Worm (Caenorhabditis elegans): ENCODE data around the gene erfa-1.

erfa-1 gene

DNA sequence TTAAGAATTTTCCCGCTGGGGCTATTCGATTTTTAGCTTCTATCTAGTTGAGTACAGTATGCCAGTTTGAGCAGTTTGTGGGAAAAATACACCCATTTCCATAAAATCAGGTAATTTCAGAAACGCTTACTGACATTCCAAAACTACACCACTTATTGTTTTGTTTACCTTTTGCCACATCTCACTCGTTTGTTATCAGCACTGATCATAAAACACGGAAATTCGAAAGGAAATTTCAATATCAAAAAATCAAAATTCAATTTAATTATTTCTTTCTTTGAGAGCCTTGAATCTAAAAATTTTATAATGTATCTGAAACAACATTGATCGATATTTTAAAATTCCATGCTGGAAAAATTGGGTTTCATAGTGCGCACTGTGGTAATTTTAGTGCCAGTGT is 33.4 kb upstream of the erfa-1 start:
- TF ChIP-seq blmp-1 (tag; optimal IDR thresholded peaks at IDR 0.05): no peak
- TF ChIP-seq nhr-28 (tag; optimal IDR thresholded peaks at IDR 0.05): no peak

DNA sequence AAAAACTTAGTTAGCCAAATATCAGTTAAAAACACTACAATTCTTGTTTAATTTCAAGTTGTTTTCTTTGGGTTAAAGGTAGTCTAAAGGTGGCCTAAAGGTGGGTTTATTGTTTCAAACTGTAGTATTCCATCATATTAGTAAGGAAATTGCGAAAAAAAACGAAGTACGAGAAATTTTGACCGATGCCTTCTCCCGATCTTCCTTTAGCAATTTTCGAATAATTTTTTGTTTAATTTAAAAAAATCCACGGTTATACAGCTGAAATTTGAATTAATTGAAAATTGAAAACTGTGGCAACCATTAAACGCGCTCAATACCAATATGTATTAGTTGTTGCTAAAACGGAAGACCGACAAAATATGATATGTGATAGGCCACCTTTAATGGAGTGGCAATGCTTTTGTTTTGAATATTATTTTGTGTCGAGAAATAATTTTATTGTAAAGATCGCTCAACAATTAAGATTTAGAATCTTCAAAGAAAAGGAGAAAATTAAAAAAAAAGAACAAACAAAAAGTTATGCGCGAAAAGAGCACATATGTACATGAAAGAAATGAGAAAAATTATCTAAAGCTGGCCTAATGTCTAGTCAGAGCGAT is 32.9 kb upstream of the erfa-1 start:
- TF ChIP-seq unc-120 (tag; optimal IDR thresholded peaks at IDR 0.05; ENCODE audit: poor library complexity, severe bottlenecking) (no peak), elt-1 (tag; optimal IDR thresholded peaks at IDR 0.05; ENCODE audit: borderline replicate concordance, insufficient read depth) (no peak)

DNA sequence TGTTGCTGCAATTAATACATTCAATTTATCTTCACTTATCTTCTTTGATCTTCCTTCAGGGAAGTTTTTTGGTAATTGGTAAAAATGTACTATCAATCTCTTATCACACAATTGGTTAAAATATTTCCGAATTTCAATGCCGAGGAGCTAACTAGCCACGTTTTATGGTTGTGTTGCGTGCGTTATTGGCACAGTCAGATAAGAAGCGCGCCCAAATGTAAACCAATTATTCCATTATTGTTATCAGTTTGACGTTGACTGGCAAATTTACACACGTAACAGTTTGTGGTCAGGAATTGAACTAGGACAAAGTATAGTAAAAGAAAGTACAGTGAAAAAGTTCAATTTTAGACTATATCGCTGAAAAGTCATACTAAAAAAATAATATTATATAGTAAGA is 26.3 kb upstream of the erfa-1 start:
- TF ChIP-seq lin-32 (GFP tag; optimal IDR thresholded peaks at IDR 0.05) (no peak), nhr-237 (tag; optimal IDR thresholded peaks at IDR 0.05) (no peak), ztf-11 (tag; optimal IDR thresholded peaks at IDR 0.05) (no peak), hlh-1 (tag; optimal IDR thresholded peaks at IDR 0.05) (no peak), zip-8 (tag; optimal IDR thresholded peaks at IDR 0.05) (no peak), nhr-76 (tag; optimal IDR thresholded peaks at IDR 0.05) (no peak), unc-120 (tag; optimal IDR thresholded peaks at IDR 0.05; ENCODE audit: poor library complexity, severe bottlenecking) (no peak), unc-62 (GFP tag; optimal IDR thresholded peaks at IDR 0.05) (no peak), mab-5 (tag; optimal IDR thresholded peaks at IDR 0.05) (no peak), snpc-4 (tag; optimal IDR thresholded peaks at IDR 0.05) (no peak), nhr-2 (tag; optimal IDR thresholded peaks at IDR 0.05) (no peak), ham-2 (GFP tag; optimal IDR thresholded peaks at IDR 0.05) (no peak), tbx-8 (GFP tag; optimal IDR thresholded peaks at IDR 0.05) (no peak), M03D4.4 (tag; optimal IDR thresholded peaks at IDR 0.05) (no peak), pha-4 (tag; optimal IDR thresholded peaks at IDR 0.05) (no peak), flh-1 (GFP tag; optimal IDR thresholded peaks at IDR 0.05) (no peak), ceh-43 (GFP tag; optimal IDR thresholded peaks at IDR 0.05) (no peak), sptf-1 (tag; optimal IDR thresholded peaks at IDR 0.05) (no peak), drap-1 (GFP tag; optimal IDR thresholded peaks at IDR 0.05) (no peak)

DNA sequence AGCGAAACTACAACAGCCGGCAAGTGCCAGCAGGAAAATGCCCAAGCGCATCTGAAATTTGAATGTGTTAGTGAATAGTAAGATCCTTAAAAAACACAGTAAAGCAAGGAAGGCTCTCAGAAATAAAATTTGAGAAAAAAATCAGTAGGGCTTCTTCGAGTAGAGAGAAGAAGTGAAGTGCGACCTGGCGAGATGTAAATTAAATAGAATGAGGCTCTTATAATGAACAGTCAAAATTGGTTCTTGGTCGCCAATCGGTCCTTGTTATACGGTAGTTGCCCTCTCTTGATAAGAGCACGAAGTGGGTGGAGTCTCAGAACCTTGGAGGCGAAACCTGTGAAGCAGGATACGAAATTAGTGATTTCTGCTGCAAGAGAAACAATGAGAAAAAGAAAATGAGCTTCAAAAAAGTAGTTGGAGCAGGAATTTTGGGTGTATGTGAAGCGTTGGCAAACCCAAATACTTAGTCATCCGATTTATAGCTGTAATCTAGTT is 25.1 kb upstream of the erfa-1 start, which contains the start of gene bcf-1:
TSS of gene bcf-1 (minus strand) at position 51 of the 495 bp plus-strand sequence.
- no peak for TF ChIP-seq ceh-83 (GFP tag; optimal IDR thresholded peaks at IDR 0.05)
- TF ChIP-seq ham-2 (GFP tag; optimal IDR thresholded peaks at IDR 0.05): no peak

DNA sequence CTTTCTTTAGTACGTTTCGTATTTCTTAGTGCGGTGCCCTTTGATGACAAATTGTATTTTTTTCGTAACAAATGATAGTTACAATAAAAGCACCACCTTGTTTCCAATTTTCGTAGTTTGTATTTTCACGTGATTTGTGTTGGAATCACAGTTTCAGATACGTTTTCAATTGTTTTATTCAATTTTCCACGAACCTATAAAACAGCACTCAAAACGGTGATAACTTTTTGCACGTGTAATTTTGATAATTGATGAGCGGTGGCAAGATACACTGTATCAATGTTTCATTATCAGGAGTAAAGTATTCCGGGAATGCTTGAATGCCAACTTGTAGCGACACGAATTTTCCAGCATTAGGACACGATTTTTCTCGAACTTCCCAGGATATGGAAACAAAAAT is 22.8 kb upstream of the erfa-1 start:
- TF ChIP-seq tbx-8 (GFP tag; optimal IDR thresholded peaks at IDR 0.05) (no peak), nhr-76 (tag; optimal IDR thresholded peaks at IDR 0.05) (no peak), nhr-2 (tag; optimal IDR thresholded peaks at IDR 0.05) (no peak)

DNA sequence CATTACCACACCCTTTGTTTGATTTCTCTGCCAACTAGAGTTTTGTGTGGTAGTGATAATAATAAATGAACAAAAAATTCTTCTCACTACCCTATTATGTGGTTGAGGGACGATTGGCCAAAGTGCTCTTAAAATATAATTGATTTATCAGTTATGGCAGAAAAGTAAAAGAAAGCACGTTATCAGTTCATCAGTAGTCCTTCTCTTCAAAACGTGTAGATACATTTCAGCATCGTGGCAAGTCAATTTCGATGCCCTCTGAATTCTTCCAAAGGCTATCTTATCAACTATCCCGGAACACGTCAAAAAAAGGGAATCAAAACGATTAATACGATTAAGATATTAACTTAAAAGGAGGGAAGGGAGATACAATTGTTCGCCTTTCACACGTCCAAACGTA is 20.9 kb upstream of the erfa-1 start:
- TF ChIP-seq ztf-11 (tag; optimal IDR thresholded peaks at IDR 0.05) (no peak), mep-1 (tag; optimal IDR thresholded peaks at IDR 0.05) (no peak), unc-62 (GFP tag; optimal IDR thresholded peaks at IDR 0.05) (no peak), zip-8 (tag; optimal IDR thresholded peaks at IDR 0.05) (no peak), mab-5 (tag; optimal IDR thresholded peaks at IDR 0.05) (no peak)

DNA sequence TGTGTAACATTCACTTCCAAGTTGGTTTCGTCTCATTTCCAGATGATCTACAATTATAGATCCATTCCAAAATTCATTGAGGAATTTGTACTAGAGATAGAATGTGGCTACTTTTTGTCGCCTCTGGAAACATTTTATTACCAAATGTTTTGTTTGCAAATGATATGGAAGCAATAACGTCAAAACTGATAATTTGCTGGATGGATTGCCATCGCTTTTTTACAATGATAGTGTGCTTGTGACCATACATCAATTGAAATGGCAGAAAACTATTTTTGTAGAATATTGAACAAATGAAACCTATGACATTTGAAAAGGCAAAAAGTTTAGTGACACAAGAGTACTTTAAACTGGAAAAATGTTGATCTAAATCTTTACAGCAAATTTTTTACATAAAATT is 19.5 kb upstream of the erfa-1 start:
- TF ChIP-seq lsy-2 (tag; optimal IDR thresholded peaks at IDR 0.05): no peak

DNA sequence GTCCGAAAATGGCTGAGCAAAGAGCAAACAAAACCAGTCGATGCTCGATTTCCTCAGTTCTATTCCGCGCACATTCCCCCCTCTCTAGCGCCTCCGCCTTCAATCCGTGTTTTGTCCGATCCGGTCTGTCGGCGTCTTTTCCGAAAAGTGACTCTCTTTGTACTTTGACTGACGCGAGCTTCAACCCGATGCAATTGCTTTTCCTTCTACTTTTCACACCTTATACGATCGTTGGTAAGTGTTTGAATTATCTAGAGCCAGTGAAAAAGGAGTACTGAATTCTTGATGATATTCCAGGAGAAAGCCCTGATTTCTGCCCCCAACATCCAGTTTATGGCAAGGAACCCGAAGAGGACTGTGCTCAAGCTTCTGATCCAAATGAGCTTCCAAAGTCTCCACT is 18.9 kb upstream of the erfa-1 start, which contains the start of gene cht-6:
TSS of gene cht-6 (plus strand) at position 9 of the 400 bp plus-strand sequence.
- no peak for TF ChIP-seq nhr-28 (tag; optimal IDR thresholded peaks at IDR 0.05)
- no peak for TF ChIP-seq ceh-83 (GFP tag; optimal IDR thresholded peaks at IDR 0.05)
- no peak for TF ChIP-seq ham-2 (GFP tag; optimal IDR thresholded peaks at IDR 0.05)
- TF ChIP-seq mep-1 (tag; optimal IDR thresholded peaks at IDR 0.05): no peak
- no peak for TF ChIP-seq nhr-12 (tag; optimal IDR thresholded peaks at IDR 0.05)
- no peak for TF ChIP-seq unc-120 (tag; optimal IDR thresholded peaks at IDR 0.05; ENCODE audit: poor library complexity, severe bottlenecking)
- TF ChIP-seq ztf-11 (tag; optimal IDR thresholded peaks at IDR 0.05): no peak
- TF ChIP-seq M03D4.4 (tag; optimal IDR thresholded peaks at IDR 0.05): no peak
- TF ChIP-seq nhr-2 (tag; optimal IDR thresholded peaks at IDR 0.05): no peak
- no peak for TF ChIP-seq nhr-237 (tag; optimal IDR thresholded peaks at IDR 0.05)
- no peak for TF ChIP-seq ces-1 (GFP tag; optimal IDR thresholded peaks at IDR 0.05)
- no peak for TF ChIP-seq flh-1 (GFP tag; optimal IDR thresholded peaks at IDR 0.05)
- TF ChIP-seq elt-3 (tag; optimal IDR thresholded peaks at IDR 0.05): no peak
